Worm (Caenorhabditis elegans): Measurements from ENCODE around the gene cyld-1.

The cyld-1 gene

ce11 chrIII:9946806-9947419 lies 36.5 kb upstream of the cyld-1 start, which contains the start of gene K03H1.7:
TSS of gene K03H1.7 (plus strand) at chrIII:9947405.
- no peak for TF ChIP-seq madf-2 (tag; optimal IDR thresholded peaks at IDR 0.05)

- TF ChIP-seq pha-2 (tag; optimal IDR thresholded peaks at IDR 0.05) = no peak
- TF ChIP-seq dmd-4 (tag; optimal IDR thresholded peaks at IDR 0.05; ENCODE audit: borderline replicate concordance) = no peak
- no peak for TF ChIP-seq C08G9.2 (tag; optimal IDR thresholded peaks at IDR 0.05)
- TF ChIP-seq hlh-15 (tag; optimal IDR thresholded peaks at IDR 0.05) = no peak
- no peak for TF ChIP-seq ceh-31 (tag; optimal IDR thresholded peaks at IDR 0.05)
- no peak for TF ChIP-seq ceh-45 (GFP tag; IDR thresholded peaks at IDR 0.05)
- TF ChIP-seq ceh-22 (tag; optimal IDR thresholded peaks at IDR 0.05) = no peak
- no peak for TF ChIP-seq npax-4 (tag; optimal IDR thresholded peaks at IDR 0.05)
- TF ChIP-seq ttx-3 (tag; optimal IDR thresholded peaks at IDR 0.05) = no peak
- TF ChIP-seq ahr-1 (tag; optimal IDR thresholded peaks at IDR 0.05) = no peak
- no peak for TF ChIP-seq nhr-232 (tag; optimal IDR thresholded peaks at IDR 0.05)
- TF ChIP-seq gmeb-2 (tag; optimal IDR thresholded peaks at IDR 0.05) = no peak
- TF ChIP-seq unc-42 (tag; optimal IDR thresholded peaks at IDR 0.05) = no peak
- no peak for TF ChIP-seq ceh-34 (tag; optimal IDR thresholded peaks at IDR 0.05)
- no peak for TF ChIP-seq pat-9 (tag; optimal IDR thresholded peaks at IDR 0.05)
- TF ChIP-seq syd-9 (tag; optimal IDR thresholded peaks at IDR 0.05) = no peak
- TF ChIP-seq tbx-2 (tag; optimal IDR thresholded peaks at IDR 0.05) = no peak
- no peak for TF ChIP-seq ceh-48 (tag; optimal IDR thresholded peaks at IDR 0.05)
Observed at ce11 chrIII:9944723-9945122, 34.3 kb upstream of the cyld-1 start, which contains the start of gene gln-2. TSS of gene gln-2 (minus strand) at chrIII:9944823.

ce11 chrIII:9941020-9941674 lies 30.7 kb upstream of the cyld-1 start, which contains the start of the genes K03H1.9 and K03H1.12:
TSS of gene K03H1.9 (minus strand) at chrIII:9941490.
TSS of gene K03H1.12 (plus strand) at chrIII:9941624.
- TF ChIP-seq ceh-34 (tag; optimal IDR thresholded peaks at IDR 0.05) (no peak), syd-9 (tag; optimal IDR thresholded peaks at IDR 0.05) (no peak), lin-11 (tag; optimal IDR thresholded peaks at IDR 0.05) (no peak), mec-3 (tag; optimal IDR thresholded peaks at IDR 0.05; ENCODE audit: borderline replicate concordance) (no peak), ceh-48 (tag; optimal IDR thresholded peaks at IDR 0.05) (no peak), madf-2 (tag; optimal IDR thresholded peaks at IDR 0.05) (no peak), ets-4 (tag; optimal IDR thresholded peaks at IDR 0.05) (no peak), ceh-9 (tag; optimal IDR thresholded peaks at IDR 0.05) (no peak), tbx-7 (tag; optimal IDR thresholded peaks at IDR 0.05) (no peak), dmd-4 (tag; optimal IDR thresholded peaks at IDR 0.05; ENCODE audit: borderline replicate concordance) (no peak), hlh-6 (tag; optimal IDR thresholded peaks at IDR 0.05) (no peak), K02D7.2 (tag; optimal IDR thresholded peaks at IDR 0.05) (no peak), npax-4 (tag; optimal IDR thresholded peaks at IDR 0.05) (no peak), nhr-232 (tag; optimal IDR thresholded peaks at IDR 0.05) (no peak), pax-1 (tag; optimal IDR thresholded peaks at IDR 0.05) (no peak), elt-4 (tag; optimal IDR thresholded peaks at IDR 0.05) (no peak), sox-2 (GFP tag; IDR thresholded peaks at IDR 0.05) (no peak), ama-1 (optimal IDR thresholded peaks at IDR 0.05) (no peak)

- TF ChIP-seq ttx-3 (tag; optimal IDR thresholded peaks at IDR 0.05) = no peak
- no peak for TF ChIP-seq ceh-34 (tag; optimal IDR thresholded peaks at IDR 0.05)
- no peak for TF ChIP-seq hlh-6 (tag; optimal IDR thresholded peaks at IDR 0.05)
- no peak for TF ChIP-seq unc-42 (tag; optimal IDR thresholded peaks at IDR 0.05)
- TF ChIP-seq pha-2 (tag; optimal IDR thresholded peaks at IDR 0.05) = no peak
- no peak for TF ChIP-seq unc-55 (GFP tag; optimal IDR thresholded peaks at IDR 0.05)
- TF ChIP-seq lim-6 (tag; optimal IDR thresholded peaks at IDR 0.05) = no peak
- TF ChIP-seq ceh-14 (tag; optimal IDR thresholded peaks at IDR 0.05) = no peak
- TF ChIP-seq ets-4 (tag; optimal IDR thresholded peaks at IDR 0.05) = no peak
- no peak for TF ChIP-seq mec-3 (tag; optimal IDR thresholded peaks at IDR 0.05; ENCODE audit: borderline replicate concordance)
- TF ChIP-seq ceh-19 (GFP tag; optimal IDR thresholded peaks at IDR 0.05) = no peak
- TF ChIP-seq pha-4 (tag; optimal IDR thresholded peaks at IDR 0.05) = no peak
Observed at ce11 chrIII:9932091-9932490, 21.6 kb upstream of the cyld-1 start, which contains the start of gene dec-7. TSS of gene dec-7 (plus strand) at chrIII:9932398.
